Worm (Caenorhabditis elegans): ENCODE data around the gene dnc-3.

ce11 chrII:3578121-3578520, 24.6 kb downstream of the dnc-3 start, which contains the start of gene clec-133:
- TF ChIP-seq nhr-77 (tag; optimal IDR thresholded peaks at IDR 0.05), result no peak
- no peak for TF ChIP-seq ceh-9 (tag; optimal IDR thresholded peaks at IDR 0.05)
- no peak for TF ChIP-seq pha-4 (tag; optimal IDR thresholded peaks at IDR 0.05)
- TF ChIP-seq daf-12 (tag; optimal IDR thresholded peaks at IDR 0.05), result no peak

Data from whole organism, L3 larva.